Fruit fly (Drosophila melanogaster): ENCODE data around the gene geko.

DNA sequence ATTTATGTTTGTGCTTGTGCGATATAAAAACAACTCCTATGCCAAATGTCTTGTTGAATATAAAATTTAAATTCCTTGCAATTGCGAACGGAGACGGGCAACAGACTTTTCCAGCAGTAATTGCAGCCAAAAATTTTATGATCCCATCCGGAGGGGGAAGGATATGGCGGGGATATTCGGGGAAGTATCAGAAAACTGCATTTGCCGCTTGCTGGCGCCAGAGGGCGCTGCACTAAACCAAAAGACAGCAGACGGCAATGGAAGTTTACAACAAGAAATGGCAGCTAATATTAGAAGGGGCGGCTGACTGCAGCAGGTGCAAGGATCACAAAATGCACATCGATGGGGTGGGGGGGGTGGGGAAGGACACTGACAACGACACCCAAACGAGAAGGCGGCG, 22.0 kb downstream of the geko start:
- no peak for TF ChIP-seq jim (GFP tag; optimal IDR thresholded peaks at IDR 0.05)
- TF ChIP-seq Abd-B (GFP tag; optimal IDR thresholded peaks at IDR 0.05) = no peak
- TF ChIP-seq pan (optimal IDR thresholded peaks at IDR 0.05) = no peak
- TF ChIP-seq h (GFP tag; optimal IDR thresholded peaks at IDR 0.05) = no peak
- TF ChIP-seq usp (GFP tag; optimal IDR thresholded peaks at IDR 0.05) = no peak
- no peak for TF ChIP-seq Mio (GFP tag; optimal IDR thresholded peaks at IDR 0.05)
